Worm (Caenorhabditis elegans): Measurements from ENCODE around the gene str-208.

str-208 gene

ce11 chrV:4960686-4961085 lies 4.1 kb downstream of the str-208 start:
- no peak for TF ChIP-seq aly-2 (tag; optimal IDR thresholded peaks at IDR 0.05)
- no peak for TF ChIP-seq elt-1 (tag; optimal IDR thresholded peaks at IDR 0.05)
- TF ChIP-seq nhr-11 (tag; optimal IDR thresholded peaks at IDR 0.05) = no peak
- TF ChIP-seq nhr-12 (tag; optimal IDR thresholded peaks at IDR 0.05) = no peak
- TF ChIP-seq nhr-25 (tag; optimal IDR thresholded peaks at IDR 0.05) = no peak
- no peak for TF ChIP-seq ztf-4 (tag; optimal IDR thresholded peaks at IDR 0.05)
- TF ChIP-seq nhr-67 (tag; optimal IDR thresholded peaks at IDR 0.05) = no peak
- TF ChIP-seq fos-1 (tag; optimal IDR thresholded peaks at IDR 0.05) = no peak
- no peak for TF ChIP-seq nfya-1 (tag; optimal IDR thresholded peaks at IDR 0.05; ENCODE audit: insufficient read depth)
- TF ChIP-seq lsy-12 (tag; optimal IDR thresholded peaks at IDR 0.05) = no peak
- no peak for TF ChIP-seq R02D3.7 (tag; optimal IDR thresholded peaks at IDR 0.05)
- TF ChIP-seq egl-5 (tag; optimal IDR thresholded peaks at IDR 0.05) = no peak
- no peak for TF ChIP-seq elt-2 (tag; optimal IDR thresholded peaks at IDR 0.05)
- TF ChIP-seq elt-3 (tag; optimal IDR thresholded peaks at IDR 0.05) = no peak
- no peak for TF ChIP-seq lin-15B (tag; optimal IDR thresholded peaks at IDR 0.05)

- TF ChIP-seq nfya-1 (tag; optimal IDR thresholded peaks at IDR 0.05; ENCODE audit: insufficient read depth) (no peak), nhr-237 (tag; optimal IDR thresholded peaks at IDR 0.05) (no peak), ceh-9 (tag; optimal IDR thresholded peaks at IDR 0.05) (no peak), elt-3 (tag; optimal IDR thresholded peaks at IDR 0.05) (no peak), ztf-11 (tag; optimal IDR thresholded peaks at IDR 0.05) (no peak), hmg-11 (tag; optimal IDR thresholded peaks at IDR 0.05) (peak; percentile 5), egl-5 (tag; optimal IDR thresholded peaks at IDR 0.05) (peak; percentile 75), pha-4 (tag; optimal IDR thresholded peaks at IDR 0.05) (peak; percentile 32), ceh-16 (tag; optimal IDR thresholded peaks at IDR 0.05) (no peak), egl-27 (tag; optimal IDR thresholded peaks at IDR 0.05) (no peak), sea-2 (GFP tag; optimal IDR thresholded peaks at IDR 0.05) (no peak), nhr-43 (tag; optimal IDR thresholded peaks at IDR 0.05; ENCODE audit: poor library complexity, severe bottlenecking) (no peak), nhr-11 (tag; optimal IDR thresholded peaks at IDR 0.05) (no peak), fkh-2 (tag; optimal IDR thresholded peaks at IDR 0.05) (no peak), elt-2 (tag; optimal IDR thresholded peaks at IDR 0.05) (no peak), ama-1 (optimal IDR thresholded peaks at IDR 0.05) (no peak), lin-39 (tag; optimal IDR thresholded peaks at IDR 0.05) (peak; percentile 11), aly-2 (tag; optimal IDR thresholded peaks at IDR 0.05) (no peak), unc-39 (tag; optimal IDR thresholded peaks at IDR 0.05) (no peak), zag-1 (tag; optimal IDR thresholded peaks at IDR 0.05) (no peak)
These were observed 6.3 kb downstream of the str-208 start, which contains the start of gene tam-1 for ce11 chrV:4962968-4963367. Gene tam-1 (minus strand): TSS chrV:4963102.

ce11 chrV:4963606-4964005 lies 7.0 kb downstream of the str-208 start:
- no peak for TF ChIP-seq ceh-9 (tag; optimal IDR thresholded peaks at IDR 0.05)
- TF ChIP-seq ztf-11 (tag; optimal IDR thresholded peaks at IDR 0.05) = no peak
- TF ChIP-seq elt-3 (tag; optimal IDR thresholded peaks at IDR 0.05) = no peak
- TF ChIP-seq R02D3.7 (tag; optimal IDR thresholded peaks at IDR 0.05) = no peak
- TF ChIP-seq hmg-11 (tag; optimal IDR thresholded peaks at IDR 0.05) = no peak
- TF ChIP-seq mml-1 (tag; optimal IDR thresholded peaks at IDR 0.05) = no peak
- TF ChIP-seq ceh-16 (tag; optimal IDR thresholded peaks at IDR 0.05) = no peak
- no peak for TF ChIP-seq zag-1 (tag; optimal IDR thresholded peaks at IDR 0.05)
- no peak for TF ChIP-seq jun-1 (tag; optimal IDR thresholded peaks at IDR 0.05)

- TF ChIP-seq fos-1 (tag; optimal IDR thresholded peaks at IDR 0.05) (no peak), ama-1 (optimal IDR thresholded peaks at IDR 0.05) (peak; percentile 57), elt-2 (tag; optimal IDR thresholded peaks at IDR 0.05) (no peak), nhr-23 (tag; optimal IDR thresholded peaks at IDR 0.05) (no peak)
These were observed 7.5 kb downstream of the str-208 start for ce11 chrV:4964020-4964635.

- TF ChIP-seq nhr-28 (tag; optimal IDR thresholded peaks at IDR 0.05) (no peak), pha-4 (tag; optimal IDR thresholded peaks at IDR 0.05) (peak; percentile 78), fos-1 (tag; optimal IDR thresholded peaks at IDR 0.05) (no peak), pqm-1 (tag; optimal IDR thresholded peaks at IDR 0.05) (peak; percentile 5), skn-1 (tag; optimal IDR thresholded peaks at IDR 0.05) (peak; percentile 86), elt-2 (tag; optimal IDR thresholded peaks at IDR 0.05) (peak; percentile 85)
These were observed 8.2 kb downstream of the str-208 start for ce11 chrV:4964671-4965420.
